Worm (Caenorhabditis elegans) whole organism, young adult: ENCODE results near the gene Y56A3A.41.

Source experiments
- B0019.2 ChIP-seq: fragments of 200-800 bp; sonication (Bioruptor generic); conservative IDR thresholded peaks from 2 replicates; pipeline ENCODE4 v1.3.6; 2022; ENCODE audit warnings: missing genetic modification reagents, missing genetic modification characterization, missing compliant biosample characterization
- B0336.3 ChIP-seq: fragments of 200-800 bp; sonication (Bioruptor generic); IDR thresholded peaks from 2 replicates; pipeline ENCODE4 v1.3.6; 2022; ENCODE audit warnings: missing genetic modification characterization, missing compliant biosample characterization
- F10E7.11 ChIP-seq: sonication (generic microtip); optimal IDR thresholded peaks from 2 replicates; lab custom pipeline; 2017; ENCODE audit warnings: mild to moderate bottlenecking, missing genetic modification characterization, moderate library complexity, missing compliant biosample characterization
- Y79H2A.3 ChIP-seq: fragments of 200-800 bp; sonication (Bioruptor generic); conservative IDR thresholded peaks from 2 replicates; pipeline ENCODE4 v1.3.6; 2022; ENCODE audit warnings: missing genetic modification reagents, missing genetic modification characterization, missing compliant biosample characterization
- attf-6 ChIP-seq: fragments of 200-800 bp; sonication (Bioruptor generic); IDR thresholded peaks from 2 replicates; pipeline ENCODE4 v1.3.6; 2022; ENCODE audit warnings: missing genetic modification reagents, missing genetic modification characterization, missing compliant biosample characterization
- dox-1 ChIP-seq: fragments of 200-800 bp; sonication (Bioruptor generic); IDR thresholded peaks from 2 replicates; pipeline ENCODE4 v1.3.6; 2022; ENCODE audit warnings: missing genetic modification reagents, missing genetic modification characterization, missing compliant biosample characterization
- let-607 ChIP-seq, 2 experiments: fragments of 200-800 bp in 1 of 2; sonication (Bioruptor generic) in 1 of 2; sonication (generic microtip) in 1 of 2; optimal IDR thresholded peaks; 2 replicates each; lab custom pipeline; 2016 to 2018; ENCODE audit warnings: mild to moderate bottlenecking in 2 of 2, missing compliant biosample characterization in 2 of 2, missing genetic modification characterization in 2 of 2, moderate library complexity in 2 of 2, missing genotype in 1 of 2
- nfya-1 ChIP-seq: sonication (generic microtip); optimal IDR thresholded peaks from 2 replicates; lab custom pipeline; 2017; ENCODE audit warnings: antibody characterized with exemption, missing compliant biosample characterization, missing genetic modification characterization, borderline replicate concordance; ENCODE audit not compliant: insufficient read depth
- nhr-179 ChIP-seq: sonication (generic microtip); optimal IDR thresholded peaks from 2 replicates; lab custom pipeline; 2016; ENCODE audit warnings: mild to moderate bottlenecking, missing genetic modification characterization, missing compliant biosample characterization
- snpc-4 ChIP-seq, 5 experiments: fragments of 150-350 bp in 1 of 5; sonication (generic microtip) in 4 of 5; optimal IDR thresholded peaks; 2 replicates each; lab custom pipeline; 2014 to 2018; ENCODE audit warnings: missing genetic modification characterization in 5 of 5, missing biosample characterization in 3 of 5, antibody characterized with exemption in 2 of 5, mild to moderate bottlenecking in 2 of 5, missing compliant biosample characterization in 2 of 5, missing genotype in 2 of 5, moderate library complexity in 2 of 5, missing genetic modification reagents in 1 of 5
- sptf-2 ChIP-seq: fragments of 200-800 bp; sonication (Bioruptor generic); optimal IDR thresholded peaks from 2 replicates; lab custom pipeline; 2018; ENCODE audit warnings: mild to moderate bottlenecking, missing genetic modification characterization, missing compliant biosample characterization
- unc-130 ChIP-seq: sonication (generic microtip); optimal IDR thresholded peaks from 2 replicates; lab custom pipeline; 2016; ENCODE audit warnings: missing genetic modification reagents, missing genetic modification characterization, missing compliant biosample characterization
- unc-62 ChIP-seq: fragments of 150-350 bp; optimal IDR thresholded peaks from 2 replicates; lab custom pipeline; 2014; ENCODE audit warnings: missing biosample characterization, missing genetic modification reagents, missing genetic modification characterization
- ztf-26 ChIP-seq: sonication (generic microtip); optimal IDR thresholded peaks from 2 replicates; lab custom pipeline; 2017; ENCODE audit warnings: missing genetic modification characterization, missing compliant biosample characterization

DNA sequence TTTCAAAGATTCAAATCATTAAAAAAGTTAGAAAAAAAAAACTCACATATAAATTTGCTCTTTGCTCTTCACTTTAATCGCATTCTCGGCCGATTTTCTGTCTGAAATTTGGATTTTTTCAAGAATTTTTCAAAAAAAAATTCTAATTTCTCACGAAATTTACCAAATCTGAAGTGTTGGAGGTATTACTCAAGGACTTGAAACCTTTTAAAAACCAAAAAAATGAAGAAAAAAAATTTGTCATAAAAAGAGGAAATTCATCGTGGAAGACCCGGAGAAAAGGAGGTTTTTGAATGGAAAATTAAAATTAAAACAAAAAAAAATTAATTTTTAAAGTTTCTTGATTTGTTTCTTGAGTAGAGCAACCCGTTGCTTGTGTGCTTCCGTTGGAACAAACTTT, 30.7 kb downstream of the Y56A3A.41 start, which contains the start of gene Y56A3A.2:
- no peak for TF ChIP-seq sptf-2 (GFP tag; lab: Kevin White, UChicago)
- TF ChIP-seq nfya-1 (tag; lab: Kevin White, UChicago) = no peak
- no peak for TF ChIP-seq attf-6
- TF ChIP-seq let-607 (tag; optimal IDR thresholded peaks at IDR 0.05; lab: Kevin White, UChicago) = no peak
- no peak for TF ChIP-seq ztf-26 (tag; lab: Kevin White, UChicago)
- TF ChIP-seq dox-1 (GFP tag; lab: Robert Waterston, UW) = no peak
- no peak for TF ChIP-seq unc-130 (GFP tag; lab: Kevin White, UChicago)
- no peak for TF ChIP-seq snpc-4 (GFP tag; optimal IDR thresholded peaks at IDR 0.05; lab: Kevin White, UChicago)
- no peak for TF ChIP-seq snpc-4 (tag; optimal IDR thresholded peaks at IDR 0.05; lab: Kevin White, UChicago)
- no peak for TF ChIP-seq B0019.2 (GFP tag; lab: Robert Waterston, UW)
- TF ChIP-seq unc-62 (GFP tag; lab: Kevin White, UChicago) = no peak
- no peak for TF ChIP-seq nhr-179 (tag; lab: Kevin White, UChicago)
- TF ChIP-seq B0336.3 (GFP tag; lab: Robert Waterston, UW) = no peak
- TF ChIP-seq Y79H2A.3 = no peak
- no peak for TF ChIP-seq F10E7.11 (tag; lab: Kevin White, UChicago)
